Worm (Caenorhabditis elegans): ENCODE data around the gene ceh-58.

The ceh-58 gene

ce11 chrII:10390250-10390821, 20.9 kb upstream of the ceh-58 start:
- TF ChIP-seq ceh-16 (tag; optimal IDR thresholded peaks at IDR 0.05), result no peak
- TF ChIP-seq mbf-1 (tag; optimal IDR thresholded peaks at IDR 0.05), result no peak
- peak in 1 of 2 experiments; percentile 61 for TF ChIP-seq lsy-2 (tag; optimal IDR thresholded peaks at IDR 0.05)
- TF ChIP-seq ztf-11 (tag; optimal IDR thresholded peaks at IDR 0.05), result no peak
- no peak for TF ChIP-seq elt-3 (tag; optimal IDR thresholded peaks at IDR 0.05)
- TF ChIP-seq aly-2 (tag; optimal IDR thresholded peaks at IDR 0.05), result no peak
- no peak for TF ChIP-seq skn-1 (tag; optimal IDR thresholded peaks at IDR 0.05)
- no peak for TF ChIP-seq lin-39 (tag; optimal IDR thresholded peaks at IDR 0.05)
- TF ChIP-seq nhr-12 (tag; optimal IDR thresholded peaks at IDR 0.05), result no peak
- TF ChIP-seq crh-2 (tag; optimal IDR thresholded peaks at IDR 0.05), result peak; percentile 66
- TF ChIP-seq nhr-129 (tag; optimal IDR thresholded peaks at IDR 0.05), result peak; percentile 90
- TF ChIP-seq peb-1 (tag; optimal IDR thresholded peaks at IDR 0.05), result no peak
- peak; percentile 83 for TF ChIP-seq nhr-25 (tag; optimal IDR thresholded peaks at IDR 0.05)
- TF ChIP-seq unc-62 (GFP tag; optimal IDR thresholded peaks at IDR 0.05), result no peak
- TF ChIP-seq nhr-77 (tag; optimal IDR thresholded peaks at IDR 0.05), result no peak
- TF ChIP-seq sma-9 (GFP tag; optimal IDR thresholded peaks at IDR 0.05), result peak; percentile 91
- TF ChIP-seq sma-9 (tag; optimal IDR thresholded peaks at IDR 0.05), result no peak
- TF ChIP-seq fos-1 (tag; optimal IDR thresholded peaks at IDR 0.05), result peak; percentile 34
- TF ChIP-seq nhr-237 (tag; optimal IDR thresholded peaks at IDR 0.05), result no peak
- TF ChIP-seq ama-1 (optimal IDR thresholded peaks at IDR 0.05), result no peak
- peak; percentile 17 for TF ChIP-seq sem-4 (tag; optimal IDR thresholded peaks at IDR 0.05)
- TF ChIP-seq ztf-4 (tag; optimal IDR thresholded peaks at IDR 0.05), result peak; percentile 72
- TF ChIP-seq nhr-10 (tag; optimal IDR thresholded peaks at IDR 0.05), result peak; percentile 2
- TF ChIP-seq nhr-11 (tag; optimal IDR thresholded peaks at IDR 0.05), result no peak
- TF ChIP-seq ZK546.5 (tag; optimal IDR thresholded peaks at IDR 0.05), result no peak
- peak; percentile 16 for TF ChIP-seq gmeb-1 (tag; optimal IDR thresholded peaks at IDR 0.05)
- TF ChIP-seq lin-13 (GFP tag; optimal IDR thresholded peaks at IDR 0.05), result peak; percentile 13
- no peak for TF ChIP-seq unc-55 (GFP tag; optimal IDR thresholded peaks at IDR 0.05)
- TF ChIP-seq F13H6.1 (tag; optimal IDR thresholded peaks at IDR 0.05), result peak; percentile 51
- TF ChIP-seq snpc-4 (tag; optimal IDR thresholded peaks at IDR 0.05), result no peak
- peak; percentile 84 for TF ChIP-seq nhr-21 (tag; optimal IDR thresholded peaks at IDR 0.05)
- no peak for TF ChIP-seq elt-1 (tag; optimal IDR thresholded peaks at IDR 0.05)
- TF ChIP-seq dmd-4 (tag; optimal IDR thresholded peaks at IDR 0.05), result no peak
- TF ChIP-seq zag-1 (tag; optimal IDR thresholded peaks at IDR 0.05), result no peak
- TF ChIP-seq mdl-1 (tag; optimal IDR thresholded peaks at IDR 0.05), result peak in 1 of 2 experiments; percentile 47
- TF ChIP-seq Y55F3AM.14 (GFP tag; optimal IDR thresholded peaks at IDR 0.05), result peak; percentile 52
- TF ChIP-seq unc-39 (tag; optimal IDR thresholded peaks at IDR 0.05), result no peak
- TF ChIP-seq nhr-23 (tag; optimal IDR thresholded peaks at IDR 0.05), result no peak
- TF ChIP-seq lin-11 (tag; optimal IDR thresholded peaks at IDR 0.05), result no peak
- TF ChIP-seq ztf-1 (GFP tag; conservative IDR thresholded peaks at IDR 0.05), result no peak
- peak; percentile 35 for TF ChIP-seq nhr-6 (tag; optimal IDR thresholded peaks at IDR 0.05)
- TF ChIP-seq alr-1 (tag; optimal IDR thresholded peaks at IDR 0.05), result no peak
- peak; percentile 58 for TF ChIP-seq C34F6.9 (tag; optimal IDR thresholded peaks at IDR 0.05)
- no peak for TF ChIP-seq R02D3.7 (tag; optimal IDR thresholded peaks at IDR 0.05)
- TF ChIP-seq mab-5 (tag; optimal IDR thresholded peaks at IDR 0.05), result no peak
- no peak for TF ChIP-seq ceh-82 (tag; optimal IDR thresholded peaks at IDR 0.05)
- peak; percentile 85 for TF ChIP-seq sma-3 (GFP tag; optimal IDR thresholded peaks at IDR 0.05)
- peak; percentile 29 for TF ChIP-seq blmp-1 (tag; optimal IDR thresholded peaks at IDR 0.05; ENCODE audit: insufficient read depth)
- no peak for TF ChIP-seq egl-27 (tag; optimal IDR thresholded peaks at IDR 0.05)
